Worm (Caenorhabditis elegans): ENCODE results near the gene Y48G9A.11.
"Not testable (repeated sequence)": the region's sequence is repeated elsewhere in the genome, so short reads cannot be mapped to it uniquely, and the experiment has no call there.

Gene Y48G9A.11

ce11 chrIII:2105935-2106334, 10.8 kb downstream of the Y48G9A.11 start:
- no peak for TF ChIP-seq unc-62 (GFP tag; optimal IDR thresholded peaks at IDR 0.05)

DNA sequence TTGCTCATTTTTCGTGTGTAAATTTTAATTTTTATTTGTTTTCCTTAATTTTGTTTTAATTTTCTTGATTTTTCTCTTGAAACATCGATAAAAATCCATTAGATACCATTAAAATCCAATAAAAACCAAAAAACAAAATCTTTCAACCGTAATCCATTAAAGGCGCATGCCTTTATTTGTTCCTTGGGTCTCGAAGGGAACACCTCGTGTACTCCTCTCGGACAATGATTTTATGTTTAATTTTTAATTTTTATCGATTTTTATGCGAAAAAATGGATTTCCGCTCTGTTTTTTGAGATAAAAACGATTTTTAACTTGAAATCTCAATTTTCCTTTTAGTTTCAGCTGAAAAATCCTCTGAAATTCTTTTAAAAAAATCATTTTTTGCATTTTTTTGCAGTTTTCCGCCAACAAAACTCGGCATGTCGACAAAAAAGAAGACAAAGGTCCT, 14.8 kb downstream of the Y48G9A.11 start, which contains the start of gene ppk-2:
Gene ppk-2, plus strand, starts transcription at position 401 of the 451 bp plus-strand sequence.
- TF ChIP-seq unc-62 (GFP tag; optimal IDR thresholded peaks at IDR 0.05): no peak

ce11 chrIII:2101310-2101709, 15.4 kb downstream of the Y48G9A.11 start:
- no peak for TF ChIP-seq unc-62 (GFP tag; optimal IDR thresholded peaks at IDR 0.05)

DNA sequence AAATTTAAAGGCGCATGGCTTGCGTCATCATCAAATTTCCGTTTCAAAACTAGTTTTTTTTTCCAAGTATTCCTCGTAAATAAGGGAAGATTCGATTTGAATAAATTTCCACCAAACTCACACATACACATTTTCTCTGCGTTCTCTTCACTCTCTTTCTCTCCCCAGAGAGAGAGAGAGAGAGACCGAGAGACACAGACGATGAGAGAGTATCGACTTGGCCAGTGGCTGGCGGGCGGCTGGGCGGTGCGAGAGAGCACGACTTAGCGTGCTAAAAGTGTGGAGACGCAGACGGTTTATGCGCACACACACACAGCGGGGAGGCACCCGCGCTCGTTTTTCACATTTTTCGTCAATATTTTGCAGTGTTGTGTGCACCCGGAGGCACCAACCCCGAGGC, 15.9 kb downstream of the Y48G9A.11 start:
- TF ChIP-seq unc-62 (GFP tag; optimal IDR thresholded peaks at IDR 0.05): no peak

DNA sequence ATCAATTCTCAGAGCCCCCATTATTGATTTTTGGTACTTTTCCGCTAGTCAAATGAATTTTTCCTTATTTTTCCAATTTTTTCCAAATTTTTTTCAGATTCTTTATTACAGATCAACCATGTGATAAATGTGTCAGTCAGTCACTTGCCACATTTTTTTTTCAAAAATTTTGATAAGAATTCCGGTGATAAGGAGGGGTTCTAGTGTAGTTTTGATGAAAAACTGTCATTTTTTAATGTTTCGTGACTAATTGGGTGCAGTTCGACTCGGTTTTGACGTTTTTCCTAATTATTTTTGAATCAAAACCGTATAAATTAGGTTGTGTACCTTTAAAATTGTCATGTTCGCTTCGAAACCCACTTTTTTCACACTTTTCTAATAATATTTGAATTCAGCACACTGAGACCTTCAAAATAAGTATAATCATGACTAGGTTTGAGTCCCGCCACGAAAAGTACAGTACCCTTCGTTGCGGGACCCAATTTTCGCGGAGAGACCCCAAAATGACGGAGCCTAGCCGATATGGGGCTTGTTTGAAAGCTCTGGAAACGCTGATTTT, 16.8 kb downstream of the Y48G9A.11 start:
- TF ChIP-seq unc-62 (GFP tag; optimal IDR thresholded peaks at IDR 0.05): no peak

DNA sequence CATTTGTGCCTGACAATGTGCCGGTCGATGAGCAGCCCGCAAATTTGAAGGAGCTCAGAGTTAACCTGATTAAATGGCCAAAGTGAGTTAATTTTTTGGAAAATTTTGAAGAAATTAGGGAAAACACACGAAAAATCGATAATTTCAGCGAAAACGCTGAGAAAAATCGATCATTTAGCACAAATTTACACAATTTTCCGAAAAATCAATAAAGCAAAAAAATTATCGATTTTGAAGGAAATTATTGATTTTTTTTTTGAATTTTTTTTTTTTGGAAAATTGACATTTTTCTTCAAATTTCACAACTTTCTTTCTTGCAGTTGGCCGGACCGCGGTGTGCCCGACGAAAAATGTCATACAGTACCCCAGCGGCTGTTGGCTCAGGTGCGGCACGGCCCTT, 18.5 kb downstream of the Y48G9A.11 start:
- no peak for TF ChIP-seq unc-62 (GFP tag; optimal IDR thresholded peaks at IDR 0.05)

- TF ChIP-seq unc-62 (GFP tag; optimal IDR thresholded peaks at IDR 0.05): no peak
Measured at ce11 chrIII:2092409-2092808, 24.3 kb downstream of the Y48G9A.11 start, which contains the start of gene Y48G9A.9. TSS of gene Y48G9A.9 (plus strand) at chrIII:2092709.

- TF ChIP-seq unc-62 (GFP tag; optimal IDR thresholded peaks at IDR 0.05): no peak
Measured at ce11 chrIII:2091367-2091766, 25.3 kb downstream of the Y48G9A.11 start.

DNA sequence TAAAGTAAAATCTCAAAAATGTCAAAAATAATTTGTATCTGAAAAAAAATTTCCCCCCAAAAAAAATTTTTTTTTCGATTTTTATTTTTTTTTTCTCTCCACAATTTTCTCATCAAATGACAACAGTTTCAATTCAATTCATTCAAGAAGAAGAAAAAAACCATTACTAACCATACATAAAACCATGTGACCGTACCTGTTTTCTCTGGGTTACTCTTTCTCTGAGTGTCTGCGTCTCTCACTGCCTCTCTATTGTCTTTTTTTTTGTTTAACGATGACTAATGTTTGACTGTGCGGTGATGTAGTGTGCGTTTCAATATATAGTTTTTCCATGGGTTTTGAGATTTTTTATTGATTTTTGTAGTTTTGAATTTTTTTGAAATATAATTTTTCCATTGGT, 26.0 kb downstream of the Y48G9A.11 start:
- no peak for TF ChIP-seq unc-62 (GFP tag; optimal IDR thresholded peaks at IDR 0.05)

ce11 chrIII:2089453-2089852, 27.2 kb downstream of the Y48G9A.11 start:
- no peak for TF ChIP-seq unc-62 (GFP tag; optimal IDR thresholded peaks at IDR 0.05)

- TF ChIP-seq unc-62 (GFP tag; optimal IDR thresholded peaks at IDR 0.05): no peak
Measured at ce11 chrIII:2084829-2085228, 31.9 kb downstream of the Y48G9A.11 start.

- not testable (repeated sequence) for TF ChIP-seq unc-62 (GFP tag; optimal IDR thresholded peaks at IDR 0.05)
Measured at ce11 chrIII:2082519-2082918, 34.2 kb downstream of the Y48G9A.11 start, which contains the start of gene cpt-3. TSS of gene cpt-3 (plus strand) at chrIII:2082819.

DNA sequence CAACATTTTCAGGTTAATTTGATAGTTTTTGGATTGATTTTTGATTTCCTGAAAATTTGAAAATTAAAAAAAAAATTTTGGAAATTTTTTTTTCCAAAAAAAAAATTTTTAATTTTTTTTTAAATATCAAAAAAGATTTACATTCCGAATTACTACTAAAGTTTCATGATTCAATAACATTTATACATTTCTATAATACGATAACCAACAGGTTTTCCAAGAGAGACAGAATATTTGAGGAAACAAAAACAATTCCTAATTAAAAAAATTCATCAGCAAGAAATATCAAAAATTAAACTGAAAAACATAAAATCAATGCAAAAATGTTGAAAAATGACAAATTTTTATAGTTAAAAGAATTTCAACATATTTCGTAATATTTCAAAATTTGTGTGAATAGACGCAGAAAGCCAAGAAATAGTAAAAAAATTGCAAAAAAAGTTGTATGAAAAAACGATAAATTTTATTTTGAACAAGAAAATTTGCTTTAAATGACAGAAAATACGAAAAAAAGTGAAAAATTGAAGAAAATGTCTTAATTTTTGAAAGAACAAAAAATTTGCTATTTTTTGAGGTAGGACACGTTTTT, 40.1 kb downstream of the Y48G9A.11 start, which contains the start of gene Y39A3A.4:
Gene Y39A3A.4, minus strand, starts transcription at position 51 of the 589 bp plus-strand sequence.
- TF ChIP-seq unc-62 (GFP tag; optimal IDR thresholded peaks at IDR 0.05): no peak

DNA sequence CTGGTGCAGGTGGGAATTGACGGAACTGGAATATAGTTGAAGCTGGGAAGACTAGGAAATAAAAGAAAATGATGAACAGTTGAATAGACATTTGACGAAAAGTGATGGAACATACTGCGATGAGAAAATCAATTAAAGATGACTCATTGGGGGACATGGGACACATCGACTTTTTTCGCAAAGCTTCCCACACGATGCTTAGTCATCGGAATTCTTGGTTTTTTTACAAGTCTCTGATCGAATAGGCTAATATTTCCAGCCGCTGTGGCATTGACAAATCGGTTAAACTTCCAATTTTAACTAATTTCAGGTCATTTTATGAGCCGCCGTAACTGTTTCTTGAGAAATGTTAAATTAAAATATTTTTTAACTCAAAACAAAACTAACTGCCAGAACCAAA, 48.4 kb downstream of the Y48G9A.11 start, which contains the start of gene Y39A3A.3:
Gene Y39A3A.3, minus strand, starts transcription at position 101 of the 400 bp plus-strand sequence.
- no peak for TF ChIP-seq unc-62 (GFP tag; optimal IDR thresholded peaks at IDR 0.05)
